Worm (Caenorhabditis elegans): Measurements from ENCODE around the gene crh-2.

DNA sequence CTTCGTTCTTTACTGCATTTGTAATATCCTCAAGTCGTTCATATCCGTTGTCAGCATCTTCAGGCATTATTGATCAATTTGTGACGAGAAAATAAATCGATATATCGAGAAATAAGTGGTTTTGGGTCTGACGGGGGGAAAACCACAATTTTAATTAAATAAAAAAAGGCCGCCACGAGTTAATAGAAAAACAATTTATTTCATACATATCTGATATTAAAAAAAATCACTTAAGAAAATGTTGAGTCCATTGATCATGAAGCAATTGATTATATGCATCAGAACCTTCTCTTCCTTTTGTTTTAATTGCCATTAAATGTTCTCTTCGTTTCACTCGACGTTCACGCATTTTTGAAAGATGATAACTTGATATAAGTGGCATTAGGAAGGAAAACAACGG lies 39.0 kb downstream of the crh-2 start, which contains the start of gene F58A6.5:
- TF ChIP-seq nhr-12 (tag; optimal IDR thresholded peaks at IDR 0.05) (no peak), tlp-1 (tag; optimal IDR thresholded peaks at IDR 0.05) (no peak), elt-3 (tag; optimal IDR thresholded peaks at IDR 0.05) (no peak), ceh-82 (tag; optimal IDR thresholded peaks at IDR 0.05) (no peak), grh-1 (GFP tag; IDR thresholded peaks at IDR 0.05) (no peak), nhr-90 (tag; optimal IDR thresholded peaks at IDR 0.05; ENCODE audit: poor library complexity) (no peak), aha-1 (tag; optimal IDR thresholded peaks at IDR 0.05) (no peak), snpc-4 (tag; optimal IDR thresholded peaks at IDR 0.05) (no peak), hlh-17 (GFP tag; optimal IDR thresholded peaks at IDR 0.05; ENCODE audit: borderline replicate concordance) (no peak)

Data from whole organism, L1 larva.